Worm (Caenorhabditis elegans) whole organism, L4 larva: ENCODE data around the gene C53D6.11.

Source experiments
- F26F4.8 ChIP-seq: fragments of 200-800 bp; sonication (Bioruptor generic); conservative IDR thresholded peaks from 2 replicates; pipeline ENCODE4 v1.3.6; 2022; ENCODE audit warnings: missing genetic modification characterization, missing compliant biosample characterization
- F44E2.7 ChIP-seq: fragments of 200-800 bp; sonication (Bioruptor generic); IDR thresholded peaks from 2 replicates; pipeline ENCODE4 v2.1.2; 2022; ENCODE audit warnings: missing genetic modification characterization, missing compliant biosample characterization
- Y5F2A.4 ChIP-seq: fragments of 200-800 bp; sonication (Bioruptor generic); optimal IDR thresholded peaks from 2 replicates; lab custom pipeline; 2018; ENCODE audit warnings: mild to moderate bottlenecking, missing genetic modification characterization, missing compliant biosample characterization
- aha-1 ChIP-seq: fragments of 150-350 bp; peaks from one replicate; lab custom pipeline; 2014; ENCODE audit warnings: missing biosample characterization, missing genetic modification characterization
- aly-2 ChIP-seq: sonication (generic microtip); optimal IDR thresholded peaks from 2 replicates; lab custom pipeline; 2018; ENCODE audit warnings: missing biosample characterization, missing genetic modification characterization
- ama-1 ChIP-seq: fragments of 150-350 bp; optimal IDR thresholded peaks from 2 replicates; lab custom pipeline; 2014; ENCODE audit warnings: inconsistent platforms, mixed read lengths
- attf-4 ChIP-seq: sonication (generic microtip); optimal IDR thresholded peaks from 3 replicates; lab custom pipeline; 2017; ENCODE audit warnings: missing biosample characterization, missing genetic modification characterization
- ceh-20 ChIP-seq: fragments of 200-800 bp; sonication (Bioruptor generic); IDR thresholded peaks from 2 replicates; pipeline ENCODE4 v1.3.6; 2022; ENCODE audit warnings: missing genetic modification reagents, missing genetic modification characterization, missing compliant biosample characterization
- ces-1 ChIP-seq: fragments of 150-350 bp; sonication (generic microtip); optimal IDR thresholded peaks from 4 replicates; lab custom pipeline; 2014; ENCODE audit warnings: missing biosample characterization, missing genetic modification reagents, missing genetic modification characterization
- cey-2 ChIP-seq: sonication (generic microtip); optimal IDR thresholded peaks from 3 replicates; lab custom pipeline; 2017; ENCODE audit warnings: missing genetic modification characterization, mild to moderate bottlenecking, missing compliant biosample characterization, antibody characterized with exemption, borderline replicate concordance; ENCODE audit not compliant: insufficient read depth
- ctbp-1 ChIP-seq: fragments of 200-800 bp; sonication (Bioruptor generic); IDR thresholded peaks from 2 replicates; pipeline ENCODE4 v1.3.6; 2022; ENCODE audit warnings: missing genetic modification reagents, missing genetic modification characterization, missing compliant biosample characterization
- daf-12 ChIP-seq: fragments of 150-350 bp; optimal IDR thresholded peaks from 2 replicates; lab custom pipeline; 2014; ENCODE audit warnings: missing biosample characterization, missing genetic modification reagents, missing genetic modification characterization
- daf-16 ChIP-seq, 3 experiments: sonication (generic microtip); optimal IDR thresholded peaks; 2 replicates each; lab custom pipeline; 2016 to 2017; ENCODE audit warnings: missing genetic modification characterization in 3 of 3, missing genetic modification reagents in 3 of 3, mild to moderate bottlenecking in 2 of 3, missing compliant biosample characterization in 2 of 3, missing biosample characterization in 1 of 3, moderate library complexity in 1 of 3
- daf-19 ChIP-seq: fragments of 200-800 bp; sonication (Bioruptor generic); conservative IDR thresholded peaks from 2 replicates; pipeline ENCODE4 v1.3.6; 2022; ENCODE audit warnings: missing genetic modification characterization, missing compliant biosample characterization
- dmd-8 ChIP-seq: fragments of 200-800 bp; sonication (Bioruptor generic); IDR thresholded peaks from 2 replicates; pipeline ENCODE4 v1.3.6; 2022; ENCODE audit warnings: missing genetic modification characterization, missing compliant biosample characterization
- duxl-1 ChIP-seq: sonication (generic microtip); optimal IDR thresholded peaks from 2 replicates; lab custom pipeline; 2016; ENCODE audit warnings: mild to moderate bottlenecking, missing genetic modification characterization, moderate library complexity, missing compliant biosample characterization; ENCODE audit not compliant: poor library complexity
- hif-1 ChIP-seq, 2 experiments: sonication (generic microtip); optimal IDR thresholded peaks; 2 replicates each; lab custom pipeline; 2016 to 2017; ENCODE audit warnings: missing compliant biosample characterization in 2 of 2, missing genetic modification characterization in 2 of 2, missing genetic modification reagents in 2 of 2, missing genotype in 2 of 2, mild to moderate bottlenecking in 1 of 2
- hlh-11 ChIP-seq: fragments of 200-800 bp; sonication (Bioruptor generic); optimal IDR thresholded peaks from 2 replicates; lab custom pipeline; 2018; ENCODE audit warnings: mild to moderate bottlenecking, missing genetic modification characterization, missing compliant biosample characterization
- hlh-30 ChIP-seq: sonication (generic microtip); optimal IDR thresholded peaks from 2 replicates; lab custom pipeline; 2017; ENCODE audit warnings: antibody characterized with exemption, mild to moderate bottlenecking, missing genetic modification characterization, missing compliant biosample characterization; ENCODE audit not compliant: insufficient read depth
- lin-1 ChIP-seq: fragments of 200-800 bp; sonication (Bioruptor generic); IDR thresholded peaks from 2 replicates; pipeline ENCODE4 v1.3.6; 2022; ENCODE audit warnings: missing genetic modification reagents, missing genetic modification characterization, missing compliant biosample characterization
- lin-29 ChIP-seq: fragments of 200-800 bp; sonication (Bioruptor generic); IDR thresholded peaks from 2 replicates; pipeline ENCODE4 v1.3.6; 2022; ENCODE audit warnings: missing genetic modification reagents, missing genetic modification characterization, missing compliant biosample characterization
- lir-3 ChIP-seq: sonication (generic microtip); optimal IDR thresholded peaks from 2 replicates; lab custom pipeline; 2016; ENCODE audit warnings: mild to moderate bottlenecking, missing genetic modification characterization, missing compliant biosample characterization
- madf-9 ChIP-seq: fragments of 200-800 bp; sonication (Bioruptor generic); conservative IDR thresholded peaks from 2 replicates; pipeline ENCODE4 v1.3.6; 2022; ENCODE audit warnings: missing genetic modification reagents, missing genetic modification characterization, missing compliant biosample characterization
- mep-1 ChIP-seq: fragments of 150-350 bp; sonication (generic microtip); optimal IDR thresholded peaks from 3 replicates; lab custom pipeline; 2014; ENCODE audit warnings: missing biosample characterization, missing genetic modification characterization
- mes-2 ChIP-seq: sonication (generic microtip); optimal IDR thresholded peaks from 2 replicates; lab custom pipeline; 2016; ENCODE audit warnings: missing genotype, mild to moderate bottlenecking, missing genetic modification characterization, missing compliant biosample characterization; ENCODE audit not compliant: poor library complexity, severe bottlenecking
- mxl-2 ChIP-seq: fragments of 200-800 bp; sonication (Bioruptor generic); conservative IDR thresholded peaks from 2 replicates; pipeline ENCODE4 v1.3.6; 2022; ENCODE audit warnings: missing genetic modification reagents, missing genetic modification characterization, missing compliant biosample characterization
- mxl-3 ChIP-seq: fragments of 200-800 bp; sonication (Bioruptor generic); optimal IDR thresholded peaks from 2 replicates; lab custom pipeline; 2018; ENCODE audit warnings: mild to moderate bottlenecking, missing genetic modification characterization, missing compliant biosample characterization
- nhr-11 ChIP-seq: fragments of 150-350 bp; optimal IDR thresholded peaks from 2 replicates; lab custom pipeline; 2014; ENCODE audit warnings: missing biosample characterization, missing genetic modification characterization
- nhr-237 ChIP-seq: sonication (generic microtip); optimal IDR thresholded peaks from 2 replicates; lab custom pipeline; 2017; ENCODE audit warnings: missing biosample characterization, missing genetic modification characterization
- nhr-41 ChIP-seq: fragments of 200-800 bp; sonication (Bioruptor generic); IDR thresholded peaks from 2 replicates; pipeline ENCODE4 v1.3.6; 2022; ENCODE audit warnings: missing genetic modification reagents, missing genetic modification characterization, missing compliant biosample characterization
- nhr-76 ChIP-seq: fragments of 150-350 bp; optimal IDR thresholded peaks from 2 replicates; lab custom pipeline; 2014; ENCODE audit warnings: missing biosample characterization, missing genetic modification characterization
- nhr-77 ChIP-seq: fragments of 150-350 bp; optimal IDR thresholded peaks from 2 replicates; lab custom pipeline; 2014; ENCODE audit warnings: missing biosample characterization, missing genetic modification characterization
- spr-1 ChIP-seq: sonication (generic microtip); optimal IDR thresholded peaks from 2 replicates; lab custom pipeline; 2016; ENCODE audit warnings: mild to moderate bottlenecking, missing genetic modification characterization, missing compliant biosample characterization
- tag-97 ChIP-seq: fragments of 200-800 bp; sonication (Bioruptor generic); IDR thresholded peaks from 2 replicates; pipeline ENCODE4 v1.3.6; 2022; ENCODE audit warnings: missing genetic modification characterization, missing compliant biosample characterization
- unc-39 ChIP-seq: sonication (generic microtip); optimal IDR thresholded peaks from 2 replicates; lab custom pipeline; 2017; ENCODE audit warnings: missing biosample characterization, missing genetic modification characterization
- unc-62 ChIP-seq, 3 experiments: fragments of 150-350 bp in 1 of 3; sonication (generic microtip); optimal IDR thresholded peaks in 2 of 3; peaks in 1 of 3; 1 replicate in 1 of 3; 2 replicates in 2 of 3; lab custom pipeline; 2014 to 2017; ENCODE audit warnings: missing biosample characterization in 3 of 3, missing genetic modification characterization in 3 of 3, missing genetic modification reagents in 3 of 3, missing genotype in 1 of 3
- zag-1 ChIP-seq: fragments of 150-350 bp; optimal IDR thresholded peaks from 2 replicates; lab custom pipeline; 2014; ENCODE audit warnings: missing biosample characterization, missing genetic modification characterization

C53D6.11 gene

DNA sequence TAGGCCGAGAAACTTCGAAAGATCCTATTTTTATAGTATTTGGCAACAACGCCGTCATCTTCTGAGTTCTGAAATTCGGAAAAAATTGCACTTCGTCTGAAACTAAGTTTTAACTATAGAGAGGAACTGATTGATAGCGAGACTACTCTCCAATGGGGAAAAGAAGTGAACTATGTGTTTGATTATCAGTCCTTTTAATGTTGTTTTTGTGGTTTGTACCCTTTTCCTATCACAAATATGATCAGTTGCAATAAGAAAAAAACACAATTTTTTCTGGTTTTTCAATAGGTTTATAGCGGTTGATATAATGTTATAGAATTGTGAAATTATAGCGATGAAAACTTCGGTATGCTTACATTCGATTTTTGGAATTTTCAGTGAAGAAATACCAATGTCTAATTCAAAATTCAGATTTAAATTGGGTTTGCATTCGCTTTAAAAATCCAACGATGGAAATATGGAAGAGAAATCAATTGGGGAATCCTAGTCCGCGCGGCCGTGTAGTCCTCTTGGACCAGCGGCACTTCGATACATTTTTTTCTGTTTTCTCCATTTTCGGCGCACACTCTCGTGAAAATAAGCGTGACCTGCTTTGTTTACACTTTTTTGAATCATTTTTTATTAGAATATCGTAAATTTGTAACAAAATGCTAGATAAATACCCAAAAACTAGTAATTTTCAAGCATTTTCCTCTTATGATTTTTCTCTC, 37.0 kb upstream of the C53D6.11 start, which contains the start of gene C53B4.3 (continued):
- no peak for TF ChIP-seq unc-62 (GFP tag; optimal IDR thresholded peaks at IDR 0.05 in 1 of 2; lab: Kevin White, UChicago)
- no peak for TF ChIP-seq unc-62 (tag; optimal IDR thresholded peaks at IDR 0.05; lab: Kevin White, UChicago)
- TF ChIP-seq madf-9 (GFP tag; lab: Robert Waterston, UW): 0 out of 2 replicates have a peak, but pooled peaks have one; percentile 42
- TF ChIP-seq hif-1 (tag; optimal IDR thresholded peaks at IDR 0.05; lab: Kevin White, UChicago): peak in 1 of 2 experiments; percentile 77
- TF ChIP-seq mep-1 (tag; lab: Kevin White, UChicago): peak; percentile 49
- no peak for TF ChIP-seq zag-1 (tag; lab: Kevin White, UChicago)
- no peak for TF ChIP-seq F26F4.8
- no peak for TF ChIP-seq nhr-77
- no peak for TF ChIP-seq dmd-8
- TF ChIP-seq lir-3 (tag; lab: Kevin White, UChicago): no peak
- TF ChIP-seq mes-2: peak; percentile 98
- peak; percentile 14 for TF ChIP-seq mxl-3
- peak; percentile 57 for TF ChIP-seq duxl-1 (tag; lab: Kevin White, UChicago)
- peak; percentile 68 for TF ChIP-seq hlh-30 (tag; lab: Kevin White, UChicago)
- TF ChIP-seq nhr-41: no peak
- no peak for TF ChIP-seq lin-29 (GFP tag; lab: Robert Waterston, UW)
- no peak for TF ChIP-seq tag-97 (GFP tag; lab: Robert Waterston, UW)
- no peak for TF ChIP-seq mxl-2
- TF ChIP-seq Y5F2A.4 (GFP tag; lab: Kevin White, UChicago): no peak
- no peak for TF ChIP-seq ama-1 (lab: Kevin White, UChicago)
- TF ChIP-seq nhr-76 (tag; lab: Kevin White, UChicago): no peak
- TF ChIP-seq cey-2: no peak
- TF ChIP-seq ces-1 (GFP tag; lab: Kevin White, UChicago): no peak
- TF ChIP-seq ctbp-1: 0 out of 2 replicates have a peak, but pooled peaks have one; percentile 38
- TF ChIP-seq, all 104 proteins: peak for 31

DNA sequence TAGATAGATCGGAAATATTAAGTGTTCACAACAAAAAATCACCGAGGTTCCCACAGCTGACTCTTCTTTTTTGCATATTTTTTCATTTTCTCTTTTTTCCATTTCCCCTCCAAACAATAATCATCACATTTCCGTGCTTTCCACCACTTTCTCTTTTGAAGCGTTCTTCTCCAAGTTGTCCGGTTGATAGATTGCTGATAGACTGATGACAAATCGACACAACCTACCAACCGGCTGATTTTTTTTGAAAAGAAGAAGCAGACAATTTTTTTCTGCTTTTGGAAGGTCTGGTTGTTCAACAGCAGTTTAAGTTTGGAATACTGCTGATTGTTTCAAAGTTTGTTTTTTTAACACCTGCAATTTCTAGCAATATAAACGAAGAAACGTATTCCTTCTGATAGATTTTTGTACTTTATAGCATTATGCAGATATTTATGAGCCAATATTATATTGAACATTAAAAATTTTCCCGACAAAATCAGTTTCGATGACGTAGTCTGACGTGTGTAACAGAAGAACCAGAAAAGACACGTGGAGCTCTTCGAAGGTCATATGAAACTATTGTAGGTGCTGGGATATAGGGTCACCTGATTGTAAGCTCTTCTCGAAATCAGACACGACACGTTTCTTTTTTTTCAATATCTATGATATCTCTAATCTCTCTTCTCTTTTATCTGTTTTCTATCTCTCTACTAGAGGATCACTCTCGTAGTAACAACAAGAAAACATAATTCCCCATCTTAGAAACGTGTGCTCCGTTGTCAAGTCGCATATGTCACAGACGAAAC, 35.6 kb upstream of the C53D6.11 start:
- TF ChIP-seq hlh-30 (tag; lab: Kevin White, UChicago) (peak; percentile 14), nhr-11 (tag; lab: Kevin White, UChicago) (peak; percentile 61), attf-4 (tag; lab: Kevin White, UChicago) (no peak), daf-16 (GFP tag; optimal IDR thresholded peaks at IDR 0.05; lab: Kevin White, UChicago) (peak in 1 of 2 experiments; percentile 24), daf-16 (tag; optimal IDR thresholded peaks at IDR 0.05; lab: Kevin White, UChicago) (no peak), hlh-11 (tag; lab: Kevin White, UChicago) (peak; percentile 25), aha-1 (peak; percentile 58), nhr-237 (tag; lab: Kevin White, UChicago) (no peak)

DNA sequence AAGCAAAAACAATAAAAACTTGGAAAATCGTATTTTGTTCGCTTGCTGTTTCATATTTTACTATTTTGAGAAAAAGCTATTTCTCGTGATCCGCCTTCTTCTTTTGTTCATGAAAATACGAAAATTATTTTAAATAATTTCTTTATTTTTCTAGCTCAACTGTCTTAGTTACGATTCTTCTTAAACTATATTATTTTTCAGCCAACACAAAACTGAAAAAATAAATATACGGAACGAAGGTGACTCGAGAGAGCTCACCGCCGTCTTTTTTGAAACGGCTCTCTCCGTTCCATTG, 35.1 kb upstream of the C53D6.11 start, which contains the start of gene pdzd-8:
pdzd-8 (plus strand) TSS at position 196 of the 295 bp plus-strand sequence.
- no peak for TF ChIP-seq aly-2
- no peak for TF ChIP-seq tag-97 (GFP tag; lab: Robert Waterston, UW)
- no peak for TF ChIP-seq F44E2.7 (GFP tag; lab: Robert Waterston, UW)
- TF ChIP-seq daf-12 (tag; lab: Kevin White, UChicago): no peak
- no peak for TF ChIP-seq lin-1
- TF ChIP-seq unc-39 (tag; lab: Kevin White, UChicago): no peak
- no peak for TF ChIP-seq ceh-20 (GFP tag; lab: Robert Waterston, UW)
- TF ChIP-seq daf-19 (GFP tag; lab: Robert Waterston, UW): no peak
- no peak for TF ChIP-seq spr-1
